Worm (Caenorhabditis elegans): ENCODE data around the gene F37C4.8.

Gene F37C4.8

DNA sequence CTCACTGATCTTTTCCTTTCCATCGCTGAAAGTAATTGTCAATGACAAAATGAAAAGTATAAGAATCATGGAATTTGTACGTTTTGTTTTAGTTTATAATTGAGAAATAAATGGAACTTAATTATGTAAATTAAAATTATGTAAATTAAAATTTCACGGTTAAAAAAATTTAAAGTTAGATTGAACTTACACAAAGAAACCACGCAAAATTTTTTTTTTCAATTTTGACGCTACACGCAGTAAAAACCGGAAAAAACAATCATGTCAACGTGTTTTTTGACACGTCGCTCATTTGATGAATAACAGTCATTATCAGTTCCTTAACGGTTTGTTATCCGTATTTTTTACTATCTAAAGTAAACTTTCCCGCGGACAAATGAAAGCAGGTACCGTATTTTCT is at the start of gene F37C4.8, which contains the start of gene oac-23:
F37C4.8 (minus strand) TSS at position 101 of the 400 bp plus-strand sequence.
oac-23 (plus strand) TSS at position 323 of the 400 bp plus-strand sequence.
- TF ChIP-seq unc-120 (tag; optimal IDR thresholded peaks at IDR 0.05; ENCODE audit: poor library complexity, severe bottlenecking) (no peak), unc-62 (GFP tag; optimal IDR thresholded peaks at IDR 0.05) (no peak), elt-3 (tag; optimal IDR thresholded peaks at IDR 0.05) (no peak), mep-1 (tag; optimal IDR thresholded peaks at IDR 0.05) (no peak)

- TF ChIP-seq sem-2 (GFP tag; optimal IDR thresholded peaks at IDR 0.05) (no peak), ces-1 (GFP tag; optimal IDR thresholded peaks at IDR 0.05) (no peak), ceh-39 (tag; optimal IDR thresholded peaks at IDR 0.05) (no peak), nhr-237 (tag; optimal IDR thresholded peaks at IDR 0.05) (no peak)
These were observed 45.1 kb upstream of the F37C4.8 start, which contains the start of gene clec-68 for ce11 chrIV:3926117-3926516. Gene clec-68, plus strand, starts transcription at chrIV:3926417.

ce11 chrIV:3921898-3922297 is 40.9 kb upstream of the F37C4.8 start, which contains the start of gene clec-67:
Gene clec-67, plus strand, starts transcription at chrIV:3922165.
- TF ChIP-seq elt-3 (tag; optimal IDR thresholded peaks at IDR 0.05), result no peak

ce11 chrIV:3919506-3919905 is 38.5 kb upstream of the F37C4.8 start, which contains the start of gene srz-19:
Gene srz-19, plus strand, starts transcription at chrIV:3919806.
- TF ChIP-seq mls-2 (tag; optimal IDR thresholded peaks at IDR 0.05) (no peak), mab-5 (tag; optimal IDR thresholded peaks at IDR 0.05) (no peak), ztf-11 (tag; optimal IDR thresholded peaks at IDR 0.05) (no peak), nhr-2 (tag; optimal IDR thresholded peaks at IDR 0.05) (no peak), unc-39 (tag; optimal IDR thresholded peaks at IDR 0.05) (no peak)

DNA sequence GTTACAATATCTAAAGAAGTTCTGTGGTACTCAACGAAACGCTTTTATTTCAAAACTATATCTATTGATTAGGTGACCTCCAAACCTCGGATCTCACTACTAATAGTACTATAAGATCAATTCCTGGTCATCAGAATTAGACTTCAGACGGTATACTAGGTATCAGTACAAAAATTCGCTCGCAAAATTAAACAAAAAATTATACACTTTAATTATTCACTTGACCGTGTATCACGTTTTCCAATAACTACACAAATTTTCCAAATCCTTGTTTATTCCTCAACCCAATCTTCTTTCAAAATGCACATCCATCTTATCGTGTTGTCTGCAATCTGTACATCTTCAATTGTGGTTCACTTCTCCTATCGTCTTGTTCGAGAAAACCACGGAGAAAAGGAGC is 37.1 kb upstream of the F37C4.8 start, which contains the start of gene F56D6.23:
F56D6.23 (plus strand) TSS at position 301 of the 400 bp plus-strand sequence.
- no peak for TF ChIP-seq sem-2 (GFP tag; optimal IDR thresholded peaks at IDR 0.05)

DNA sequence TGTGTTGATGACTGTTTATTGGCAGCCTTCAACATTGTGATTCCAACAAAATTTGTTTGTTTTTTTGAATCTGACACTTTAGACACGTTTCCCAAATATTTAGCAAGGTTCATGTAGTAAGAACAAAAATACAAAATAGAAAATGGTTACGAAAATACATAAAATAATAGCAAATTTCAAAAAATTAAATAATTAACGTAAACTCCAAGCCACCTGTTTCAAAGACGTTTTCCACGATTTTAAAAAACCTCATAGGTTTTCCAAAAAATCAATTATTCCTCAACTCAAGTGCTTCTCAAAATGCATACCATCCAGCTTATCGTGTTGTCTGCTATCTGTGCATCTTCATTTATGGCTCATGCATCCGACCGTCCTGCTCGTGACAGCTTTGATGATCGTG is 36.4 kb upstream of the F37C4.8 start, which contains the start of gene F56D6.14:
F56D6.14 (plus strand) TSS at position 301 of the 400 bp plus-strand sequence.
- TF ChIP-seq nhr-76 (tag; optimal IDR thresholded peaks at IDR 0.05) (no peak), snpc-4 (tag; optimal IDR thresholded peaks at IDR 0.05) (no peak), M03D4.4 (tag; optimal IDR thresholded peaks at IDR 0.05) (no peak), elt-3 (tag; optimal IDR thresholded peaks at IDR 0.05) (no peak), cnd-1 (tag; optimal IDR thresholded peaks at IDR 0.05) (no peak), unc-120 (tag; optimal IDR thresholded peaks at IDR 0.05; ENCODE audit: poor library complexity, severe bottlenecking) (no peak), lin-13 (tag; optimal IDR thresholded peaks at IDR 0.05) (no peak), sem-2 (GFP tag; optimal IDR thresholded peaks at IDR 0.05) (no peak)

ce11 chrIV:3915296-3915695 is 34.3 kb upstream of the F37C4.8 start, which contains the start of gene srz-20:
Gene srz-20, plus strand, starts transcription at chrIV:3915596.
- no peak for TF ChIP-seq zip-8 (tag; optimal IDR thresholded peaks at IDR 0.05)
- no peak for TF ChIP-seq unc-62 (GFP tag; optimal IDR thresholded peaks at IDR 0.05)
- no peak for TF ChIP-seq nhr-76 (tag; optimal IDR thresholded peaks at IDR 0.05)
- TF ChIP-seq ztf-11 (tag; optimal IDR thresholded peaks at IDR 0.05), result no peak
- no peak for TF ChIP-seq sem-2 (GFP tag; optimal IDR thresholded peaks at IDR 0.05)
- no peak for TF ChIP-seq bed-3 (GFP tag; optimal IDR thresholded peaks at IDR 0.05)
- TF ChIP-seq lin-13 (tag; optimal IDR thresholded peaks at IDR 0.05), result no peak
- TF ChIP-seq mep-1 (tag; optimal IDR thresholded peaks at IDR 0.05), result no peak

- TF ChIP-seq cnd-1 (tag; optimal IDR thresholded peaks at IDR 0.05) (no peak), lin-13 (tag; optimal IDR thresholded peaks at IDR 0.05) (no peak), mab-5 (tag; optimal IDR thresholded peaks at IDR 0.05) (no peak), ceh-39 (tag; optimal IDR thresholded peaks at IDR 0.05) (no peak), drap-1 (GFP tag; optimal IDR thresholded peaks at IDR 0.05) (no peak), sptf-1 (tag; optimal IDR thresholded peaks at IDR 0.05) (no peak), unc-39 (tag; optimal IDR thresholded peaks at IDR 0.05) (no peak), ceh-83 (GFP tag; optimal IDR thresholded peaks at IDR 0.05) (no peak), nhr-12 (tag; optimal IDR thresholded peaks at IDR 0.05) (no peak), pha-4 (tag; optimal IDR thresholded peaks at IDR 0.05) (no peak), elt-1 (tag; optimal IDR thresholded peaks at IDR 0.05; ENCODE audit: borderline replicate concordance, insufficient read depth) (no peak), ces-1 (GFP tag; optimal IDR thresholded peaks at IDR 0.05) (no peak), nhr-76 (tag; optimal IDR thresholded peaks at IDR 0.05) (no peak), lsy-2 (tag; optimal IDR thresholded peaks at IDR 0.05) (no peak), ham-2 (GFP tag; optimal IDR thresholded peaks at IDR 0.05) (no peak), lin-32 (GFP tag; optimal IDR thresholded peaks at IDR 0.05) (no peak), unc-120 (tag; optimal IDR thresholded peaks at IDR 0.05; ENCODE audit: poor library complexity, severe bottlenecking) (no peak), hlh-1 (tag; optimal IDR thresholded peaks at IDR 0.05) (no peak), blmp-1 (tag; optimal IDR thresholded peaks at IDR 0.05) (no peak)
These were observed 33.4 kb upstream of the F37C4.8 start, which contains the start of gene F56D6.19 for ce11 chrIV:3914462-3914861. Gene F56D6.19, plus strand, starts transcription at chrIV:3914762.
